Worm (Caenorhabditis elegans) whole organism, mixed stage, embryonic: ENCODE data around the gene gdi-1.

Experiments
- M03D4.4 ChIP-seq: sonication (generic microtip); optimal IDR thresholded peaks from 2 replicates; lab custom pipeline; 2017; ENCODE audit warnings: mild to moderate bottlenecking, missing genetic modification characterization, missing compliant biosample characterization
- bed-3 ChIP-seq: fragments of 200-800 bp; sonication (Bioruptor generic); optimal IDR thresholded peaks from 3 replicates; lab custom pipeline; 2018; ENCODE audit warnings: mild to moderate bottlenecking, missing genetic modification characterization, moderate library complexity, missing compliant biosample characterization
- blmp-1 ChIP-seq: fragments of 150-350 bp; optimal IDR thresholded peaks from 2 replicates; lab custom pipeline; 2014; ENCODE audit warnings: missing biosample characterization, missing genetic modification characterization
- ceh-39 ChIP-seq: fragments of 150-350 bp; optimal IDR thresholded peaks from 2 replicates; lab custom pipeline; 2014; ENCODE audit warnings: missing biosample characterization, missing genetic modification characterization
- ceh-43 ChIP-seq: fragments of 200-800 bp; sonication (Bioruptor generic); optimal IDR thresholded peaks from 2 replicates; lab custom pipeline; 2018; ENCODE audit warnings: mild to moderate bottlenecking, missing genetic modification characterization, moderate library complexity, missing compliant biosample characterization
- ces-1 ChIP-seq: fragments of 150-350 bp; optimal IDR thresholded peaks from 2 replicates; lab custom pipeline; 2014; ENCODE audit warnings: missing biosample characterization, missing genetic modification reagents, missing genetic modification characterization
- cnd-1 ChIP-seq: fragments of 200-800 bp; sonication (Bioruptor generic); optimal IDR thresholded peaks from 2 replicates; lab custom pipeline; 2018; ENCODE audit warnings: mild to moderate bottlenecking, missing genetic modification characterization, missing compliant biosample characterization
- drap-1 ChIP-seq: fragments of 200-800 bp; sonication (Bioruptor generic); optimal IDR thresholded peaks from 3 replicates; lab custom pipeline; 2018; ENCODE audit warnings: mild to moderate bottlenecking, missing genetic modification characterization, missing compliant biosample characterization
- elt-1 ChIP-seq: sonication (generic microtip); optimal IDR thresholded peaks from 2 replicates; lab custom pipeline; 2017; ENCODE audit warnings: missing genetic modification characterization, mild to moderate bottlenecking, missing compliant biosample characterization, antibody characterized with exemption, moderate library complexity, borderline replicate concordance; ENCODE audit not compliant: insufficient read depth
- elt-3 ChIP-seq: fragments of 150-350 bp; optimal IDR thresholded peaks from 2 replicates; lab custom pipeline; 2014; ENCODE audit warnings: missing biosample characterization, missing genetic modification characterization
- flh-1 ChIP-seq: fragments of 200-800 bp; sonication (Bioruptor generic); optimal IDR thresholded peaks from 2 replicates; lab custom pipeline; 2018; ENCODE audit warnings: mild to moderate bottlenecking, missing genetic modification characterization, moderate library complexity, missing compliant biosample characterization
- ham-2 ChIP-seq: fragments of 200-800 bp; sonication (Bioruptor generic); optimal IDR thresholded peaks from 2 replicates; lab custom pipeline; 2018; ENCODE audit warnings: mild to moderate bottlenecking, missing genetic modification characterization, missing compliant biosample characterization
- hlh-1 ChIP-seq: fragments of 150-350 bp; optimal IDR thresholded peaks from 2 replicates; lab custom pipeline; 2014; ENCODE audit warnings: missing biosample characterization, missing genetic modification reagents, missing genetic modification characterization
- lin-32 ChIP-seq: fragments of 200-800 bp; sonication (Bioruptor generic); optimal IDR thresholded peaks from 2 replicates; lab custom pipeline; 2018; ENCODE audit warnings: mild to moderate bottlenecking, missing genetic modification characterization, missing compliant biosample characterization
- lsy-2 ChIP-seq: fragments of 150-350 bp; optimal IDR thresholded peaks from 2 replicates; lab custom pipeline; 2014; ENCODE audit warnings: missing biosample characterization, missing genetic modification characterization
- mab-5 ChIP-seq: fragments of 150-350 bp; optimal IDR thresholded peaks from 2 replicates; lab custom pipeline; 2014; ENCODE audit warnings: missing biosample characterization, missing genetic modification characterization
- mep-1 ChIP-seq: fragments of 150-350 bp; optimal IDR thresholded peaks from 2 replicates; lab custom pipeline; 2017; ENCODE audit warnings: missing biosample characterization, missing genetic modification reagents, missing genetic modification characterization, inconsistent platforms
- nhr-12 ChIP-seq: fragments of 150-350 bp; optimal IDR thresholded peaks from 2 replicates; lab custom pipeline; 2014; ENCODE audit warnings: missing biosample characterization, missing genetic modification characterization
- nhr-2 ChIP-seq: fragments of 150-350 bp; optimal IDR thresholded peaks from 2 replicates; lab custom pipeline; 2014; ENCODE audit warnings: missing biosample characterization, missing genetic modification characterization
- nhr-237 ChIP-seq: fragments of 150-350 bp; optimal IDR thresholded peaks from 2 replicates; lab custom pipeline; 2014; ENCODE audit warnings: missing biosample characterization, missing genetic modification characterization
- nhr-28 ChIP-seq: fragments of 150-350 bp; optimal IDR thresholded peaks from 2 replicates; lab custom pipeline; 2014; ENCODE audit warnings: missing biosample characterization, missing genetic modification characterization
- nhr-76 ChIP-seq: sonication (generic microtip); optimal IDR thresholded peaks from 2 replicates; lab custom pipeline; 2017; ENCODE audit warnings: missing biosample characterization, missing genetic modification characterization
- sem-2 ChIP-seq: fragments of 200-800 bp; sonication (Bioruptor generic); optimal IDR thresholded peaks from 2 replicates; lab custom pipeline; 2018; ENCODE audit warnings: mild to moderate bottlenecking, missing genetic modification characterization, missing compliant biosample characterization
- snpc-4 ChIP-seq: fragments of 150-350 bp; optimal IDR thresholded peaks from 2 replicates; lab custom pipeline; 2014; ENCODE audit warnings: missing biosample characterization, missing genetic modification characterization
- sptf-1 ChIP-seq: sonication (generic microtip); optimal IDR thresholded peaks from 2 replicates; lab custom pipeline; 2017; ENCODE audit warnings: mild to moderate bottlenecking, missing genetic modification characterization, moderate library complexity, missing compliant biosample characterization
- tbx-8 ChIP-seq: fragments of 200-800 bp; sonication (Bioruptor generic); optimal IDR thresholded peaks from 2 replicates; lab custom pipeline; 2018; ENCODE audit warnings: mild to moderate bottlenecking, missing genetic modification characterization, moderate library complexity, missing compliant biosample characterization
- unc-62 ChIP-seq: fragments of 150-350 bp; optimal IDR thresholded peaks from 2 replicates; lab custom pipeline; 2014; ENCODE audit warnings: missing biosample characterization, missing genetic modification reagents, missing genetic modification characterization
- zip-8 ChIP-seq: fragments of 150-350 bp; optimal IDR thresholded peaks from 2 replicates; lab custom pipeline; 2014; ENCODE audit warnings: missing biosample characterization, missing genetic modification characterization
- ztf-11 ChIP-seq: fragments of 150-350 bp; optimal IDR thresholded peaks from 2 replicates; lab custom pipeline; 2014; ENCODE audit warnings: missing biosample characterization, missing genetic modification characterization

The gdi-1 gene

ce11 chrIV:14824201-14824600, 31.5 kb upstream of the gdi-1 start:
- TF ChIP-seq zip-8 (no peak), hlh-1 (tag; lab: Kevin White, UChicago) (no peak), ceh-43 (GFP tag; lab: Kevin White, UChicago) (no peak), lsy-2 (tag; lab: Kevin White, UChicago) (no peak), lin-32 (GFP tag; lab: Kevin White, UChicago) (no peak), ham-2 (GFP tag; lab: Kevin White, UChicago) (no peak), nhr-12 (tag; lab: Kevin White, UChicago) (no peak), M03D4.4 (no peak)

DNA sequence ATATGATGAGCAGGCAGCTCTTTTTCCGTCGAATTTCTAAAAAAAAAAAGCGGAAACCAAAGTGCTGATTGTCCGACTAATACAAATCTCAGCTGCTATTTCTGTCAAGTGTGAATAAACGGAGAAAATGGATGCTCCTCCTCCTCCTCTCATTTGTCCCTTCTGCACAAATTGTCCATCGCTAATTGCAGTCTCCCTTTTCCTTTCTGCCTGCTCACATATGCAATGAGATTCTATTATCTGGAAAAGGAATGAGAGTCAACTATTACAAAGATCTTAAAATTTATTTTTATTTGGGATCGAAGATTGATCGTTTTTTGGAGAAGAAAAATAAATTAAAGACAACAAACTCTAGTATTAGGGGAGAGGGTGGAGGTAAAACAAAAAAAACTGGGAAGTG, 29.6 kb upstream of the gdi-1 start:
- TF ChIP-seq cnd-1 (tag; lab: Kevin White, UChicago) (no peak), ces-1 (GFP tag; lab: Kevin White, UChicago) (peak; percentile 37)
- TF ChIP-seq, all 35 proteins: peak for 1

DNA sequence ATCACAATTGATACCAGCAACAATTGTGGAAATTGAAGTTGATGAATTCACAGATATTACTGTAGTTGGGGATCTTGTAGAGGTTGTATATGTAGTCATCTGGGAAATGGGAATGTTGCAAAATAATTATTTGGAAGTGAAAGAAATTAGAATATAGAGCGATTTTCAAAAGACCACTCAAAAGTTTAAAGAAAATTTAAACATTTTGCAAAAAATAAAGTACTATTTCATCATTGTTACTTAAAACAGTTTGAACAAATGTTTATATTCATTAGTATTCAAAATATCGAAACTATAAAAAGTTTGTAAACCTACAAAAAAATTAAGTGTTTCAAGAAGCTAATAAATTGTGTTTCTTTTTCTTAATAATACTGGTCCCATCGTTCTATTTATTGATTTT, 23.6 kb upstream of the gdi-1 start, which contains the start of gene Y57G11C.46:
Gene Y57G11C.46 (minus strand): TSS at position 101 of the 400 bp plus-strand sequence.
- TF ChIP-seq M03D4.4 (no peak), ceh-39 (tag; lab: Kevin White, UChicago) (no peak), lsy-2 (tag; lab: Kevin White, UChicago) (no peak), sem-2 (GFP tag; lab: Kevin White, UChicago) (no peak), ceh-43 (GFP tag; lab: Kevin White, UChicago) (no peak), tbx-8 (GFP tag; lab: Kevin White, UChicago) (no peak), sptf-1 (tag; lab: Kevin White, UChicago) (no peak), nhr-12 (tag; lab: Kevin White, UChicago) (no peak)

ce11 chrIV:14806903-14807302, 14.2 kb upstream of the gdi-1 start, which contains the start of gene oig-5:
Gene oig-5, plus strand, starts transcription at chrIV:14807203.
- TF ChIP-seq mab-5 (tag; lab: Kevin White, UChicago) (no peak), bed-3 (GFP tag; lab: Kevin White, UChicago) (no peak), sptf-1 (tag; lab: Kevin White, UChicago) (no peak), ces-1 (GFP tag; lab: Kevin White, UChicago) (no peak), nhr-237 (no peak), snpc-4 (tag; lab: Kevin White, UChicago) (no peak), hlh-1 (tag; lab: Kevin White, UChicago) (no peak), nhr-28 (tag; lab: Kevin White, UChicago) (no peak), ztf-11 (tag; lab: Kevin White, UChicago) (no peak), elt-1 (no peak), blmp-1 (tag; lab: Kevin White, UChicago) (no peak), tbx-8 (GFP tag; lab: Kevin White, UChicago) (no peak), unc-62 (GFP tag; lab: Kevin White, UChicago) (no peak), mep-1 (tag; lab: Kevin White, UChicago) (no peak), zip-8 (no peak), lsy-2 (tag; lab: Kevin White, UChicago) (no peak), M03D4.4 (no peak), sem-2 (GFP tag; lab: Kevin White, UChicago) (no peak)

DNA sequence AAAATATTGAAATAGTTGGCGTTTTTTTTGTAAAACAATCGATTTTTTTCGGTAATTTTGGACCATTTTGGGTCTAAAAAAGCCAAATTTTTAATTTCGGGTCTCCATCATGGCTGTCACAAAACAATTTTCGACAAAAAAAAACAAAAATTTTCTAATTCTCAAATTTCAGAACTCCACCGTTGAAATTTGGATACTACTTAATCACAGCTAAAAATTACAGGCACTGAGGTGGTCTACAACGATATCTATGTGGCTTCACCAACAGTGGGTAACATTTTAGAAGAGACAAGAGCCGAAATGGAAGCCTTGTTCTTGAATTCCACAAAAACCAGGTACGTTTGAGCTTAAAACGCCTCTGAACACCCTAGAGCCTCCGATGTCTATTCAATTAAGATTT, 9.6 kb upstream of the gdi-1 start, which contains the start of gene Y57G11C.1142:
Gene Y57G11C.1142 (plus strand): TSS at position 301 of the 400 bp plus-strand sequence.
- TF ChIP-seq hlh-1 (tag; lab: Kevin White, UChicago) = no peak
- no peak for TF ChIP-seq drap-1 (GFP tag; lab: Kevin White, UChicago)
- no peak for TF ChIP-seq tbx-8 (GFP tag; lab: Kevin White, UChicago)

DNA sequence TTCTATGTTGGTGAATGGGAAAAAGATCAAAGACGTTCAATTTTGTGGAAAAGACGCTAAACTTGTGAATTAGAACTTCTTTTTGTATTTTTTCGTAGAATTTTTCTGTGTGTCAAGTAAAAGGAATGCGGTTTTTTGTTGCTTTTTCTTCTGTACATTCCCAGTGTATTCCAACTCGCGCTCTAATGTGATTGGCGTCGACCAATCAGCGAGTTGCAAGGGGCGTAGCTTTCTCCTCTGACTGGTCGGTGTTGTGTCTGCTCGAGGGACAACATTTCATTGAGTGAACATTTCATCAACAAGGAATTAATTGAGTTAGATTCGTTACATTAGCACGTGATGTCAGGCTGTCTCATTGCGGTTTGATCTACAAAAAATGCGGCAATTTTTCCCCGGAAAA, 8.2 kb upstream of the gdi-1 start:
- TF ChIP-seq unc-62 (GFP tag; lab: Kevin White, UChicago) (no peak), ceh-39 (tag; lab: Kevin White, UChicago) (no peak), nhr-2 (no peak), ceh-43 (GFP tag; lab: Kevin White, UChicago) (no peak), elt-3 (tag; lab: Kevin White, UChicago) (no peak), nhr-76 (tag; lab: Kevin White, UChicago) (no peak), flh-1 (no peak), M03D4.4 (no peak), nhr-28 (tag; lab: Kevin White, UChicago) (no peak), nhr-237 (no peak)
